Worm (Caenorhabditis elegans) whole organism, late embryonic: Measurements from ENCODE around the gene C27A2.12.

Experiments
- ceh-2 ChIP-seq: sonication (generic microtip); optimal IDR thresholded peaks from 2 replicates; lab custom pipeline; 2016; ENCODE audit warnings: missing genotype, missing genetic modification characterization, missing compliant biosample characterization
- ceh-31 ChIP-seq: sonication (generic microtip); optimal IDR thresholded peaks from 2 replicates; lab custom pipeline; 2016; ENCODE audit warnings: missing genetic modification characterization, missing compliant biosample characterization
- dve-1 ChIP-seq: sonication (generic microtip); optimal IDR thresholded peaks from 2 replicates; lab custom pipeline; 2017; ENCODE audit warnings: antibody characterized with exemption, mild to moderate bottlenecking, missing genetic modification characterization, missing compliant biosample characterization
- hlh-30 ChIP-seq: sonication (generic microtip); optimal IDR thresholded peaks from 2 replicates; lab custom pipeline; 2017; ENCODE audit warnings: antibody characterized with exemption, missing genetic modification characterization, missing compliant biosample characterization; ENCODE audit not compliant: insufficient read depth
- nfya-1 ChIP-seq: sonication (generic microtip); optimal IDR thresholded peaks from 2 replicates; lab custom pipeline; 2017; ENCODE audit warnings: missing genetic modification characterization, mild to moderate bottlenecking, missing compliant biosample characterization, antibody characterized with exemption, moderate library complexity
- nhr-11 ChIP-seq: fragments of 150-350 bp; optimal IDR thresholded peaks from 2 replicates; lab custom pipeline; 2014; ENCODE audit warnings: missing biosample characterization, missing genetic modification characterization
- ttx-3 ChIP-seq: sonication (generic microtip); optimal IDR thresholded peaks from 2 replicates; lab custom pipeline; 2016; ENCODE audit warnings: missing genetic modification reagents, missing genetic modification characterization, missing compliant biosample characterization

DNA sequence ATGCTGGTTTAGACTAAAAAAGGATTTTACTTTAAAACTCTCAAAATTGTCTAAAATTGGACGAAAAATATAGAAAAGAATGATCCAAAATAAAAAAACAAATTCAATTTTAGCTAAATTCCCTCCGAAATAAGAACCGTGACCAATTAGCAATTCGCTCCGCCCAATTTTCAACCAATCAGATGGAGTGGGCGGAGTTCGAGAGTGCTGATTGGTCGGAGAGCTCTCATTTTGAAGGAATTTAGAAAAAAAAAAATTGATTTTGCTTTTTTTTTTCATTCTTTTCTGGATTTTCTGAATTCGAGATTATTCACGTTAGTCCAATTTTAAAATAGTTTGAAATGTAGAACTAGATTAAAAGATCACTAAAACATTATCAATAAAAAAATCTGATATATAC is 41.1 kb upstream of the C27A2.12 start:
- TF ChIP-seq hlh-30 (no peak), ttx-3 (no peak), ceh-2 (tag; lab: Kevin White, UChicago) (no peak), nfya-1 (tag; lab: Kevin White, UChicago) (peak; percentile 77), dve-1 (tag; lab: Kevin White, UChicago) (no peak), ceh-31 (tag; lab: Kevin White, UChicago) (no peak), nhr-11 (tag; lab: Kevin White, UChicago) (no peak)
